Fruit fly (Drosophila melanogaster) whole organism, embryonic: ENCODE measurements around the gene CG12075.
A peak's percentile ranks its signal among the peaks of the same experiment; 100 is the strongest.

Experiments used
- B-H1 ChIP-seq: fragments of 200-800 bp; sonication (Bioruptor generic); IDR thresholded peaks from 3 replicates; pipeline ENCODE4 v1.3.6; 2022; ENCODE audit warnings: missing biosample characterization, missing genetic modification characterization
- B-H2 ChIP-seq: fragments of 200-800 bp; sonication (Bioruptor generic); optimal IDR thresholded peaks from 2 replicates; lab custom pipeline; 2018; ENCODE audit warnings: missing biosample characterization, mild to moderate bottlenecking, missing genetic modification characterization
- Bgb ChIP-seq: fragments of 200-800 bp; sonication (Bioruptor generic); IDR thresholded peaks from 2 replicates; pipeline ENCODE4 v1.3.6; 2022; ENCODE audit warnings: missing biosample characterization, missing genetic modification characterization; ENCODE audit not compliant: partially characterized antibody
- Blimp-1 ChIP-seq: fragments of 200-800 bp; sonication (Bioruptor generic); optimal IDR thresholded peaks from 3 replicates; lab custom pipeline; 2018; ENCODE audit warnings: missing biosample characterization, missing genetic modification characterization, mild to moderate bottlenecking, moderate library complexity, missing genetic modification reagents
- CG10267 ChIP-seq: fragments of 200-800 bp; sonication (Bioruptor generic); optimal IDR thresholded peaks from 2 replicates; lab custom pipeline; 2018; ENCODE audit warnings: missing biosample characterization, mild to moderate bottlenecking, missing genetic modification characterization, moderate library complexity
- CG10565 ChIP-seq: fragments of 200-800 bp; sonication (Bioruptor generic); optimal IDR thresholded peaks from 3 replicates; lab custom pipeline; 2016; ENCODE audit warnings: missing biosample characterization, mild to moderate bottlenecking, missing genetic modification characterization
- CG12104 ChIP-seq: fragments of 200-800 bp; sonication (Bioruptor generic); optimal IDR thresholded peaks from 3 replicates; lab custom pipeline; 2016; ENCODE audit warnings: missing biosample characterization, missing genetic modification characterization
- CG15479 ChIP-seq: fragments of 200-800 bp; sonication (Bioruptor generic); optimal IDR thresholded peaks from 3 replicates; lab custom pipeline; 2019; ENCODE audit warnings: missing biosample characterization, mild to moderate bottlenecking, missing genetic modification characterization, moderate library complexity
- CG1603 ChIP-seq: fragments of 200-800 bp; sonication (Bioruptor generic); optimal IDR thresholded peaks from 2 replicates; lab custom pipeline; 2019; ENCODE audit warnings: missing biosample characterization, mild to moderate bottlenecking, missing genetic modification characterization, moderate library complexity
- CG17385 ChIP-seq: fragments of 200-800 bp; sonication (Bioruptor generic); optimal IDR thresholded peaks from 3 replicates; lab custom pipeline; 2018; ENCODE audit warnings: missing biosample characterization, mild to moderate bottlenecking, missing genetic modification characterization
- CG1832 ChIP-seq: fragments of 200-800 bp; sonication (Bioruptor generic); optimal IDR thresholded peaks from 2 replicates; lab custom pipeline; 2017; ENCODE audit warnings: missing biosample characterization, mild to moderate bottlenecking, missing genetic modification characterization, inconsistent platforms
- CG18476 ChIP-seq: fragments of 200-800 bp; sonication (Bioruptor generic); optimal IDR thresholded peaks from 2 replicates; lab custom pipeline; 2016; ENCODE audit warnings: missing biosample characterization, mild to moderate bottlenecking, missing genetic modification characterization
- CG3163 ChIP-seq: fragments of 200-800 bp; sonication (Bioruptor generic); optimal IDR thresholded peaks from 3 replicates; lab custom pipeline; 2016; ENCODE audit warnings: missing biosample characterization, missing genetic modification characterization
- CG4282 ChIP-seq: fragments of 200-800 bp; sonication (Bioruptor generic); optimal IDR thresholded peaks from 2 replicates; lab custom pipeline; 2016; ENCODE audit warnings: missing biosample characterization, missing genetic modification characterization
- CG6813 ChIP-seq: fragments of 200-800 bp; sonication (Bioruptor generic); optimal IDR thresholded peaks from 2 replicates; lab custom pipeline; 2017; ENCODE audit warnings: missing biosample characterization, missing genetic modification characterization, mild to moderate bottlenecking, moderate library complexity, missing genetic modification reagents
- CG6854 ChIP-seq: fragments of 200-800 bp; sonication (Bioruptor generic); optimal IDR thresholded peaks from 3 replicates; lab custom pipeline; 2017; ENCODE audit warnings: missing biosample characterization, mild to moderate bottlenecking, missing genetic modification characterization
- CoRest ChIP-seq: fragments of 200-800 bp; sonication (Bioruptor generic); optimal IDR thresholded peaks from 3 replicates; lab custom pipeline; 2018; ENCODE audit warnings: missing biosample characterization, mild to moderate bottlenecking, missing genetic modification characterization, moderate library complexity
- Elba2 ChIP-seq: fragments of 200-800 bp; sonication (Bioruptor generic); optimal IDR thresholded peaks from 3 replicates; lab custom pipeline; 2016; ENCODE audit warnings: missing biosample characterization, missing genetic modification characterization
- Hr51 ChIP-seq, 2 experiments: fragments of 200-800 bp; sonication (Bioruptor generic); optimal IDR thresholded peaks; 2 replicates in 1 of 2; 3 replicates in 1 of 2; lab custom pipeline; 2016 to 2018; ENCODE audit warnings: missing biosample characterization in 2 of 2, missing genetic modification characterization in 2 of 2, mild to moderate bottlenecking in 1 of 2, moderate library complexity in 1 of 2
- Hsf ChIP-seq: fragments of 200-800 bp; sonication (Bioruptor generic); optimal IDR thresholded peaks from 3 replicates; lab custom pipeline; 2016; ENCODE audit warnings: missing biosample characterization, missing genetic modification characterization
- Jarid2 ChIP-seq: fragments of 200-800 bp; sonication (Bioruptor generic); optimal IDR thresholded peaks from 3 replicates; lab custom pipeline; 2017; ENCODE audit warnings: mild to moderate bottlenecking, missing biosample characterization, missing genetic modification reagents, missing genetic modification characterization
- Nf-YA ChIP-seq: fragments of 200-800 bp; sonication (Bioruptor generic); IDR thresholded peaks from 2 replicates; pipeline ENCODE4 v1.3.6; 2022; ENCODE audit warnings: missing biosample characterization, missing genetic modification characterization
- NfI ChIP-seq: fragments of 200-800 bp; sonication (Bioruptor generic); optimal IDR thresholded peaks from 3 replicates; lab custom pipeline; 2018; ENCODE audit warnings: missing biosample characterization, mild to moderate bottlenecking, missing genetic modification characterization, moderate library complexity
- Sry-β ChIP-seq: fragments of 200-800 bp; sonication (Bioruptor generic); optimal IDR thresholded peaks from 2 replicates; lab custom pipeline; 2018; ENCODE audit warnings: missing biosample characterization, mild to moderate bottlenecking, missing genetic modification characterization, moderate library complexity
- Usf ChIP-seq: fragments of 200-800 bp; sonication (Bioruptor generic); optimal IDR thresholded peaks from 2 replicates; lab custom pipeline; 2017; ENCODE audit warnings: missing genotype, missing biosample characterization, missing genetic modification characterization
- Xrp1 ChIP-seq: fragments of 200-800 bp; sonication (Bioruptor generic); IDR thresholded peaks from 2 replicates; pipeline ENCODE4 v1.3.6; 2022; ENCODE audit warnings: missing biosample characterization, missing genetic modification characterization
- ara ChIP-seq: fragments of 200-800 bp; sonication (Bioruptor generic); IDR thresholded peaks from 2 replicates; pipeline ENCODE4 v1.3.6; 2022; ENCODE audit warnings: missing biosample characterization, missing genetic modification characterization
- cg ChIP-seq: fragments of 200-800 bp; sonication (Bioruptor generic); optimal IDR thresholded peaks from 3 replicates; lab custom pipeline; 2019; ENCODE audit warnings: missing biosample characterization, mild to moderate bottlenecking, missing genetic modification characterization, moderate library complexity
- chinmo ChIP-seq: fragments of 200-800 bp; sonication (Bioruptor generic); IDR thresholded peaks from 4 replicates; pipeline ENCODE4 v1.3.6; 2022; ENCODE audit warnings: missing biosample characterization, missing genetic modification characterization; ENCODE audit not compliant: partially characterized antibody
- dati ChIP-seq: fragments of 200-800 bp; sonication (Bioruptor generic); IDR thresholded peaks from 2 replicates; pipeline ENCODE4 v1.3.6; 2022; ENCODE audit warnings: missing biosample characterization, missing genetic modification characterization
- ewg ChIP-seq: fragments of 200-800 bp; sonication (Bioruptor generic); optimal IDR thresholded peaks from 3 replicates; lab custom pipeline; 2017; ENCODE audit warnings: mild to moderate bottlenecking, missing biosample characterization, missing genetic modification reagents, missing genetic modification characterization
- ftz-f1 ChIP-seq: fragments of 200-800 bp; sonication (Bioruptor generic); optimal IDR thresholded peaks from 2 replicates; lab custom pipeline; 2016; ENCODE audit warnings: missing biosample characterization, missing genetic modification characterization
- fu2 ChIP-seq: fragments of 200-800 bp; sonication (Bioruptor generic); optimal IDR thresholded peaks from 2 replicates; lab custom pipeline; 2016; ENCODE audit warnings: missing biosample characterization, missing genetic modification characterization
- gcm ChIP-seq: fragments of 200-800 bp; sonication (Bioruptor generic); optimal IDR thresholded peaks from 2 replicates; lab custom pipeline; 2019; ENCODE audit warnings: missing biosample characterization, mild to moderate bottlenecking, missing genetic modification characterization, moderate library complexity
- gsb-n ChIP-seq: fragments of 200-800 bp; sonication (Bioruptor generic); optimal IDR thresholded peaks from 3 replicates; lab custom pipeline; 2018; ENCODE audit warnings: missing biosample characterization, mild to moderate bottlenecking, missing genetic modification characterization
- hb ChIP-seq: fragments of 200-800 bp; sonication (Bioruptor generic); IDR thresholded peaks from 3 replicates; pipeline ENCODE4 v1.3.6; 2022; ENCODE audit warnings: missing biosample characterization, missing genetic modification characterization; ENCODE audit not compliant: partially characterized antibody
- insv ChIP-seq, 2 experiments: fragments of 200-800 bp; sonication (Bioruptor generic); optimal IDR thresholded peaks; 3 replicates each; lab custom pipeline; 2016 to 2018; ENCODE audit warnings: missing biosample characterization in 2 of 2, missing genetic modification characterization in 2 of 2
- jigr1 ChIP-seq: fragments of 200-800 bp; sonication (Bioruptor generic); IDR thresholded peaks from 3 replicates; pipeline ENCODE4 v1.3.6; 2022; ENCODE audit warnings: missing biosample characterization, missing genetic modification characterization
- klu ChIP-seq: fragments of 200-800 bp; sonication (Bioruptor generic); IDR thresholded peaks from 2 replicates; pipeline ENCODE4 v1.3.6; 2022; ENCODE audit warnings: missing biosample characterization, missing genetic modification characterization
- kni ChIP-seq: fragments of 200-800 bp; sonication (Bioruptor generic); optimal IDR thresholded peaks from 3 replicates; lab custom pipeline; 2017; ENCODE audit warnings: mild to moderate bottlenecking, missing biosample characterization, missing genetic modification reagents, missing genetic modification characterization
- lab ChIP-seq: fragments of 200-800 bp; sonication (Bioruptor generic); optimal IDR thresholded peaks from 3 replicates; lab custom pipeline; 2017; ENCODE audit warnings: missing biosample characterization, missing genetic modification characterization, mild to moderate bottlenecking, moderate library complexity, missing genetic modification reagents
- lilli ChIP-seq: fragments of 200-800 bp; sonication (Bioruptor generic); optimal IDR thresholded peaks from 3 replicates; lab custom pipeline; 2016; ENCODE audit warnings: missing biosample characterization, missing genetic modification characterization
- onecut ChIP-seq: fragments of 200-800 bp; sonication (Bioruptor generic); IDR thresholded peaks from 2 replicates; pipeline ENCODE4 v1.3.6; 2022; ENCODE audit warnings: missing biosample characterization, missing genetic modification characterization
- org-1 ChIP-seq: fragments of 200-800 bp; sonication (Bioruptor generic); optimal IDR thresholded peaks from 2 replicates; lab custom pipeline; 2017; ENCODE audit warnings: missing biosample characterization, missing genetic modification characterization
- p53 ChIP-seq: fragments of 200-800 bp; sonication (Bioruptor generic); optimal IDR thresholded peaks from 2 replicates; lab custom pipeline; 2016; ENCODE audit warnings: missing biosample characterization, missing genetic modification characterization
- sob ChIP-seq: fragments of 200-800 bp; sonication (Bioruptor generic); IDR thresholded peaks from 2 replicates; pipeline ENCODE4 v1.3.6; 2022; ENCODE audit warnings: missing biosample characterization, missing genetic modification characterization
- tio ChIP-seq: fragments of 200-800 bp; sonication (Bioruptor generic); optimal IDR thresholded peaks from 2 replicates; lab custom pipeline; 2017; ENCODE audit warnings: missing biosample characterization, missing genetic modification characterization, inconsistent platforms
- trh ChIP-seq: fragments of 200-800 bp; sonication (Bioruptor generic); optimal IDR thresholded peaks from 2 replicates; lab custom pipeline; 2016; ENCODE audit warnings: missing biosample characterization, missing genetic modification characterization

Gene CG12075

DNA sequence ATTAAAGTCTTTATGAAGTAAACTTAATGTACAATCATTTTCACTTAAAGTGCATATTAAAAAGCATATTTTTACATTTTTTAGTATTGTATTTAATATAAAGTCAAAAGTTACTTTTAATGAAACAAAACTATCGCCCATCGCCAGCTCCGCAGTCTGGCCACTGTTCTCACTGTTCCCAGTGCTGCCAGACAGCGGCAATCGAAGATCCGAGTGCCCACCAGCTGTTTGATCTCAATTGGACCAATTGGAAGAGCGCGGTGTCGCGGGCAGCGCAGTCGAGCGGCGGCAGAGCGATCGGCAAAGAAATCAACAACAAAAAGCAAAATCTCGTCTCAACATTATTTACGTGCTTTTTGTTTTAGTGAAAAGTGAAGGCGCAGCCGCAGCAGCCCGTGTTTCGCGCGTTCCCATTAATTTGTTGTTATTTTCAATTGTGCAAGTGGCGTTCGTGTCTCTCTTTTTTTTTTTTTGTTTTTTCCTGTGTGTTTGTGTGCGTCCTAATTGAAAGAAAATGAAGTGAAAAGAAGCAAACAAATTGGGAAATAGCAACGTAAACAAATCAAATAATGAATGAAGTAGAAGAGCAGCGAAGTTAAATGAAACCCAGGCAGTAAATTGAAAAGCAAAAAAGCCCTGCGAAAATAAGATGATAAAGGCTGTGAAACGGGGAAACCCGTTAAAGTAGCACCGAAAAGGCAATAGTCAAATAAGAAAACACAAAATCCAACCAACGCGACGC is 68.9 kb downstream of the CG12075 start, which contains the start of gene rdgA (continued):
- no peak for TF ChIP-seq CG4282 (GFP tag; lab: Kevin White, UChicago)
- no peak for TF ChIP-seq CoRest (tag; lab: Kevin White, UChicago)
- TF ChIP-seq Nf-YA (GFP tag; lab: Robert Waterston, UW): peak; percentile 41; the same call in 1 of the 2 replicates
- TF ChIP-seq NfI (GFP tag; lab: Kevin White, UChicago): peak; percentile 33
- TF ChIP-seq fu2 (GFP tag; lab: Kevin White, UChicago): no peak
- TF ChIP-seq Hr51 (GFP tag; optimal IDR thresholded peaks at IDR 0.05; lab: Kevin White, UChicago): no peak
- TF ChIP-seq B-H1 (GFP tag; lab: Robert Waterston, UW): 0 out of 3 replicates have a peak, but pooled peaks have one; percentile 15
- TF ChIP-seq org-1 (GFP tag; lab: Kevin White, UChicago): no peak
- TF ChIP-seq p53 (GFP tag; lab: Kevin White, UChicago): no peak
- TF ChIP-seq Hsf (GFP tag; lab: Kevin White, UChicago): no peak
- no peak for TF ChIP-seq Usf
- no peak for TF ChIP-seq CG10267 (tag; lab: Kevin White, UChicago)
- no peak for TF ChIP-seq CG3163 (GFP tag; lab: Kevin White, UChicago)
- no peak for TF ChIP-seq Sry-β (GFP tag; lab: Kevin White, UChicago)
- no peak for TF ChIP-seq gcm
- TF ChIP-seq ewg (GFP tag; lab: Kevin White, UChicago): no peak

DNA sequence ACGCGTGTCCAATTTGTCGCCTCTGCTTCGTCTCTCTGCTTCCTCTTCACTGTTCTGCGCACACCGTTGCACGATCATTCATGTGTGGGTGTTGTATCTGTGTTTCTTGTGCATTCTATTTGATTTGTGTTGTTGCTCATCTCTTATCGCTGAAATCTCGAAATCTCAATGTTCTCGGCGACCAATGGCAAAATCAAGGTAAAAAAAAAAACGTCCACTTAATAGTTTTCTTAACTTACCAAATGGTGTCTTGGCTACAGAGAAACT is 69.4 kb downstream of the CG12075 start:
- TF ChIP-seq gsb-n (tag; lab: Kevin White, UChicago): peak; percentile 47
- no peak for TF ChIP-seq dati (GFP tag; lab: Robert Waterston, UW)
- TF ChIP-seq CG15479 (GFP tag; lab: Kevin White, UChicago): peak; percentile 54
- TF ChIP-seq CG17385: peak; percentile 77
- TF ChIP-seq p53 (GFP tag; lab: Kevin White, UChicago): peak; percentile 76
- TF ChIP-seq lilli (GFP tag; lab: Kevin White, UChicago): no peak
- TF ChIP-seq jigr1 (GFP tag; lab: Robert Waterston, UW): no peak
- no peak for TF ChIP-seq CG6813 (GFP tag; lab: Kevin White, UChicago)
- TF ChIP-seq CG6854: no peak
- no peak for TF ChIP-seq Bgb
- TF ChIP-seq insv (GFP tag; optimal IDR thresholded peaks at IDR 0.05; lab: Kevin White, UChicago): peak in 1 of 2 experiments; percentile 35
- TF ChIP-seq Hr51 (GFP tag; optimal IDR thresholded peaks at IDR 0.05; lab: Kevin White, UChicago): no peak
- TF ChIP-seq tio: no peak
- peak; percentile 44 for TF ChIP-seq Elba2 (GFP tag; lab: Kevin White, UChicago)
- TF ChIP-seq B-H2 (GFP tag; lab: Kevin White, UChicago): no peak
- no peak for TF ChIP-seq klu (GFP tag; lab: Robert Waterston, UW)
- peak; percentile 62 for TF ChIP-seq cg (GFP tag; lab: Kevin White, UChicago)
- TF ChIP-seq CG10565: no peak
- TF ChIP-seq, all 482 proteins: peak for 7

DNA sequence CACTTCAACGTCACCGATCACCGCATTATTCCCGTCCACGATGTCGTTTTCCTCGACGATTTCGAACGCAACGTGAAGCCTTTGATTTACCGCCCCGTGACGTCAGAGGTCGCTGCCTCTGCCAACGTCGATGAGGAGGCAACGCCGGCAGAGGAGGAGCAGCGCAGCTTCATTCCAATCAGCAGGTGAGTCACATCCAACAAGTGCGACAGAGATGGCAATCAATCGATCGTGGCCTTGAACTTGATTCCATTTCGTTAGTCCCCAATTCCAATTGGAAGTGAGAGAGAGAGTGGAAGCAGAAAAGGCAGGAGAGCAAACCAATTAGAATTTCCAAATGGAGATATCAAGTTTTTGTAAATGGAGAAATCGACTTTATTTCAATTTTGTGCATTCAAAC is 70.0 kb downstream of the CG12075 start:
- TF ChIP-seq hb (GFP tag; lab: Robert Waterston, UW) (no peak), chinmo (GFP tag; lab: Robert Waterston, UW) (no peak), CG12104 (GFP tag; lab: Kevin White, UChicago) (no peak), onecut (GFP tag; lab: Robert Waterston, UW) (peak; percentile 54), kni (GFP tag; lab: Kevin White, UChicago) (peak; percentile 5), CG1603 (tag; lab: Kevin White, UChicago) (no peak), Jarid2 (GFP tag; lab: Kevin White, UChicago) (no peak), Blimp-1 (peak; percentile 79), sob (GFP tag; lab: Robert Waterston, UW) (no peak), CG1832 (GFP tag; lab: Kevin White, UChicago) (peak; percentile 52), ftz-f1 (GFP tag; lab: Kevin White, UChicago) (peak; percentile 61), lab (GFP tag; lab: Kevin White, UChicago) (no peak), trh (GFP tag; lab: Kevin White, UChicago) (no peak), CG18476 (GFP tag; lab: Kevin White, UChicago) (no peak), ara (no peak), Xrp1 (GFP tag; lab: Robert Waterston, UW) (no peak)
